Worm (Caenorhabditis elegans): ENCODE data around the gene skr-16.

- TF ChIP-seq cog-1 (tag; optimal IDR thresholded peaks at IDR 0.05) (no peak), flt-1 (GFP tag; IDR thresholded peaks at IDR 0.05) (no peak), T22C8.4 (GFP tag; IDR thresholded peaks at IDR 0.05) (no peak), klf-2 (GFP tag; conservative IDR thresholded peaks at IDR 0.05) (no peak), med-1 (GFP tag; optimal IDR thresholded peaks at IDR 0.05; ENCODE audit: insufficient read depth) (no peak), tab-1 (GFP tag; IDR thresholded peaks at IDR 0.05) (no peak), ref-1 (GFP tag; conservative IDR thresholded peaks at IDR 0.05) (no peak), ztf-29 (GFP tag; IDR thresholded peaks at IDR 0.05) (no peak), ztf-23 (GFP tag; IDR thresholded peaks at IDR 0.05) (no peak)
These were observed 47.0 kb upstream of the skr-16 start, which contains the start of the genes C34D4.10 and str-48 for ce11 chrIV:7121313-7122055.

All from whole organism, midembryonic.